Worm (Caenorhabditis elegans): ENCODE data around the gene Y49F6A.11.

Gene Y49F6A.11

ce11 chrII:3567576-3567975 lies 31.0 kb downstream of the Y49F6A.11 start (continued):
- peak; percentile 61 for TF ChIP-seq lsl-1 (GFP tag; optimal IDR thresholded peaks at IDR 0.05)
- peak in 1 of 2 experiments; percentile 31 for TF ChIP-seq let-607 (tag; optimal IDR thresholded peaks at IDR 0.05)
- peak; percentile 72 for TF ChIP-seq Y53G8AR.9 (GFP tag; conservative IDR thresholded peaks at IDR 0.05)
- peak; percentile 65 for TF ChIP-seq T07F8.4 (tag; optimal IDR thresholded peaks at IDR 0.05)

ce11 chrII:3567066-3567465 lies 31.6 kb downstream of the Y49F6A.11 start:
- TF ChIP-seq ceh-58 (GFP tag; IDR thresholded peaks at IDR 0.05) (no peak), Y56A3A.18 (GFP tag; IDR thresholded peaks at IDR 0.05) (no peak), F33H1.4 (GFP tag; IDR thresholded peaks at IDR 0.05) (no peak), die-1 (tag; optimal IDR thresholded peaks at IDR 0.05) (no peak), pha-4 (tag; optimal IDR thresholded peaks at IDR 0.05) (no peak), aptf-2 (GFP tag; conservative IDR thresholded peaks at IDR 0.05) (no peak)

- TF ChIP-seq lag-1 (GFP tag; IDR thresholded peaks at IDR 0.05) (0 out of 2 replicates have a peak, but pooled peaks have one; percentile 31), F22D6.2 (tag; optimal IDR thresholded peaks at IDR 0.05) (no peak), ceh-40 (GFP tag; IDR thresholded peaks at IDR 0.05) (no peak), ccch-3 (GFP tag; optimal IDR thresholded peaks at IDR 0.05) (no peak), mxl-1 (tag; optimal IDR thresholded peaks at IDR 0.05) (no peak)
Measured at ce11 chrII:3562419-3562818, 36.2 kb downstream of the Y49F6A.11 start, which contains the start of gene W10G11.3. Gene W10G11.3, minus strand, starts transcription at chrII:3562519.

DNA sequence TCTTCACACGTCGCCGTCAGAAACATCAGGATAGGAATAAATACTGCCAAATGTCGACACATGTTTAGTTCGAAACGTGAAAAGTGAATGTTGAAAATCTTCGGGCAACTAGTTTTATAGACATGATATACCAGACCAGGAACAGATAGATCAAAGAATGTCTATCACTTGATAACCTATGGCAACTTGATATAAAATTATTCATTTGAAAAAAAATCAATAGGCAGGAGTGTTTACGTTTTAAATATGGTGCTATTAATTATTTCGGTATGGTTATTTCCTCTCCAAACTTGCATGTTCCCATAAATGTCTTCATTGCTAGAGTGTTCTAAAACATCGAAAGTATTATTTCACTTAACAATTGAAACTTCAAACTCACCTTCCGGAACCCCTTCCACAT lies 37.1 kb downstream of the Y49F6A.11 start, which contains the start of gene W10G11.2:
Gene W10G11.2, minus strand, starts transcription at position 101 of the 400 bp plus-strand sequence.
- TF ChIP-seq hsf-1 (GFP tag; IDR thresholded peaks at IDR 0.05) = no peak
- TF ChIP-seq dpl-1 (GFP tag; optimal IDR thresholded peaks at IDR 0.05) = no peak
- TF ChIP-seq let-607 (tag; optimal IDR thresholded peaks at IDR 0.05) = no peak

DNA sequence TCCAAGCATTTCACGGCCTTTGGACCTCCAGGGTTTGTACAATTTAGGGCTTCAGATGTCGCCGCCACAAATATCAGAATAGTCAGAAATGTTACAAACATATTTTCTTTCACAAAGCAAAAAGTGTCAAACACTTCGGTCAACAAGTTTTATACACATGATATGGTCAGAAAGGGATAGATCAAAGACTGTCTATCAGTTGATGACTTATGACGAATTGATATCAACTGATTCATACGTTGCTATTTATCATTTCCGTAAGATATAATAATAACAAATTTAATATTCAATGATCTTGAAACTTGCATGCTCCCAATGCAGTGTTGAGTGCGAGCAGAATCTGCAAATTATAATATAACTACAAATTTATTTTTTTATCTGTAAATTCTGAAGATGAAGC lies 38.0 kb downstream of the Y49F6A.11 start, which contains the start of gene W10G11.1:
Gene W10G11.1, minus strand, starts transcription at position 101 of the 400 bp plus-strand sequence.
- TF ChIP-seq pbrm-1 (GFP tag; IDR thresholded peaks at IDR 0.05) = no peak
- TF ChIP-seq F33H1.4 (GFP tag; IDR thresholded peaks at IDR 0.05) = no peak
- TF ChIP-seq nfya-1 (tag; optimal IDR thresholded peaks at IDR 0.05; ENCODE audit: borderline replicate concordance, insufficient read depth) = no peak
- TF ChIP-seq ztf-28 (GFP tag; IDR thresholded peaks at IDR 0.05) = no peak
- no peak for TF ChIP-seq lag-1 (GFP tag; IDR thresholded peaks at IDR 0.05)
- no peak for TF ChIP-seq atf-7 (tag; optimal IDR thresholded peaks at IDR 0.05)
- TF ChIP-seq ztf-18 (tag; optimal IDR thresholded peaks at IDR 0.05) = no peak
- TF ChIP-seq hmg-20 (GFP tag; IDR thresholded peaks at IDR 0.05) = no peak
- no peak for TF ChIP-seq F39B2.1 (GFP tag; IDR thresholded peaks at IDR 0.05)

DNA sequence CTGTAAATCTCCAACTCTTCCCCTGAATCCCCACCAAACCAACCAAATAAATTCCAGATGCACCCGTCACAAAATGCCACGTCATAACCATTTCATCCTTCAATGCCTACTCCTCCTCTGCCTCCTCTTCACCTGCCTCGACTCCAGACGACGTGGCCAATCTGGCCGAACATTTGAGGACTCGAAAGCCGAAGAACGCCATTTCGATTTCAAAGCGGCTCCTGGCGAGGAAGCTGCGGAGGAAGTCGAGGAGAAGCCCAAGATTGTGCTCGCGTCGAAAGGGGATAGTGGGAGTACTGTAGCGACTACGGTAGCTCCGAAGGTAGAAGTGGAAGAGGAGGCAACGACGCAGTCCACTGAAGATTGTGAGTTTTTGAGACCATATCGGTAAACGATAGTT lies 41.2 kb downstream of the Y49F6A.11 start, which contains the start of gene lgc-45:
Gene lgc-45, plus strand, starts transcription at position 56 of the 400 bp plus-strand sequence.
- TF ChIP-seq lin-26 (GFP tag; IDR thresholded peaks at IDR 0.05) = no peak
- peak; percentile 72 for TF ChIP-seq zfh-2 (GFP tag; conservative IDR thresholded peaks at IDR 0.05)
- no peak for TF ChIP-seq hsf-1 (GFP tag; IDR thresholded peaks at IDR 0.05)
- TF ChIP-seq snpc-1.1 (tag; optimal IDR thresholded peaks at IDR 0.05; ENCODE audit: insufficient read depth) = no peak
- no peak for TF ChIP-seq sea-2 (GFP tag; IDR thresholded peaks at IDR 0.05)

- TF ChIP-seq egl-44 (GFP tag; IDR thresholded peaks at IDR 0.05) (no peak), lsl-1 (GFP tag; optimal IDR thresholded peaks at IDR 0.05) (no peak), F57C9.4 (tag; optimal IDR thresholded peaks at IDR 0.05) (no peak), tlf-1 (GFP tag; optimal IDR thresholded peaks at IDR 0.05) (no peak), ceh-27 (GFP tag; optimal IDR thresholded peaks at IDR 0.05) (no peak), hlh-12 (tag; optimal IDR thresholded peaks at IDR 0.05) (no peak), F22D6.2 (tag; optimal IDR thresholded peaks at IDR 0.05) (no peak), lsy-27 (tag; optimal IDR thresholded peaks at IDR 0.05; ENCODE audit: borderline replicate concordance, insufficient read depth) (no peak), ztf-6 (GFP tag; IDR thresholded peaks at IDR 0.05) (no peak), zfh-2 (GFP tag; conservative IDR thresholded peaks at IDR 0.05) (no peak), Y95B8A.8 (GFP tag; IDR thresholded peaks at IDR 0.05) (no peak)
Measured at ce11 chrII:3556584-3556983, 42.0 kb downstream of the Y49F6A.11 start.

Data from whole organism, young adult.